Worm (Caenorhabditis elegans): ENCODE data around the gene K10G4.5.

ce11 chrV:17317297-17317696 is 16.0 kb upstream of the K10G4.5 start:
- TF ChIP-seq snpc-4 (tag; optimal IDR thresholded peaks at IDR 0.05): no peak
- no peak for TF ChIP-seq aly-2 (tag; optimal IDR thresholded peaks at IDR 0.05)
- no peak for TF ChIP-seq elt-3 (tag; optimal IDR thresholded peaks at IDR 0.05)
- no peak for TF ChIP-seq mdl-1 (tag; optimal IDR thresholded peaks at IDR 0.05)
- no peak for TF ChIP-seq lin-15B (tag; optimal IDR thresholded peaks at IDR 0.05)
- no peak for TF ChIP-seq nhr-67 (tag; optimal IDR thresholded peaks at IDR 0.05)

All from whole organism, L3 larva.